Fruit fly (Drosophila melanogaster) whole organism, pupa: Measurements from ENCODE around the gene CG5828.

Experiments used
- CG10348 ChIP-seq: fragments of 200-800 bp; sonication (Bioruptor generic); IDR thresholded peaks from 2 replicates; pipeline ENCODE4 v1.3.6; 2022; ENCODE audit warnings: missing biosample characterization, missing genetic modification characterization
- CG12605 ChIP-seq: fragments of 200-800 bp; sonication (Bioruptor generic); IDR thresholded peaks from 2 replicates; pipeline ENCODE4 v1.3.6; 2022; ENCODE audit warnings: missing biosample characterization, missing genetic modification characterization
- CG14655 ChIP-seq: fragments of 200-800 bp; sonication (Bioruptor generic); optimal IDR thresholded peaks from 3 replicates; lab custom pipeline; 2017; ENCODE audit warnings: mild to moderate bottlenecking, missing biosample characterization, missing genetic modification reagents, missing genetic modification characterization
- CG32121 ChIP-seq: fragments of 200-800 bp; sonication (Bioruptor generic); IDR thresholded peaks from 2 replicates; pipeline ENCODE4 v1.3.6; 2022; ENCODE audit warnings: missing biosample characterization, missing genetic modification characterization
- CG8159 ChIP-seq: fragments of 200-800 bp; sonication (Bioruptor generic); optimal IDR thresholded peaks from 3 replicates; lab custom pipeline; 2018; ENCODE audit warnings: missing biosample characterization, mild to moderate bottlenecking, missing genetic modification characterization, moderate library complexity
- EcR ChIP-seq: fragments of 200-800 bp; sonication (Bioruptor generic); optimal IDR thresholded peaks from 3 replicates; lab custom pipeline; 2019; ENCODE audit warnings: missing biosample characterization, missing genetic modification characterization, mild to moderate bottlenecking, moderate library complexity, missing genetic modification reagents
- Snoo ChIP-seq: fragments of 200-800 bp; sonication (Bioruptor generic); optimal IDR thresholded peaks from 3 replicates; lab custom pipeline; 2017; ENCODE audit warnings: missing biosample characterization, mild to moderate bottlenecking, missing genetic modification characterization, inconsistent platforms
- fd96Ca ChIP-seq: fragments of 200-800 bp; sonication (Bioruptor generic); IDR thresholded peaks from 3 replicates; pipeline ENCODE4 v1.3.6; 2022; ENCODE audit warnings: missing biosample characterization, missing genetic modification characterization

- TF ChIP-seq fd96Ca (GFP tag; lab: Robert Waterston, UW), result no peak
- TF ChIP-seq CG10348 (GFP tag; lab: Robert Waterston, UW), result no peak
- no peak for TF ChIP-seq EcR (GFP tag; lab: Kevin White, UChicago)
- no peak for TF ChIP-seq CG8159 (tag; lab: Kevin White, UChicago)
- no peak for TF ChIP-seq CG14655 (GFP tag; lab: Kevin White, UChicago)
- TF ChIP-seq Snoo, result no peak
- TF ChIP-seq CG12605 (GFP tag; lab: Robert Waterston, UW), result no peak
- no peak for TF ChIP-seq CG32121 (GFP tag; lab: Robert Waterston, UW)
Measured at dm6 chr2L:5060515-5060914, 33.3 kb upstream of the CG5828 start, which contains the start of gene qtc.
